Worm (Caenorhabditis elegans): Measurements from ENCODE around the gene C04A11.2.

C04A11.2 gene

DNA sequence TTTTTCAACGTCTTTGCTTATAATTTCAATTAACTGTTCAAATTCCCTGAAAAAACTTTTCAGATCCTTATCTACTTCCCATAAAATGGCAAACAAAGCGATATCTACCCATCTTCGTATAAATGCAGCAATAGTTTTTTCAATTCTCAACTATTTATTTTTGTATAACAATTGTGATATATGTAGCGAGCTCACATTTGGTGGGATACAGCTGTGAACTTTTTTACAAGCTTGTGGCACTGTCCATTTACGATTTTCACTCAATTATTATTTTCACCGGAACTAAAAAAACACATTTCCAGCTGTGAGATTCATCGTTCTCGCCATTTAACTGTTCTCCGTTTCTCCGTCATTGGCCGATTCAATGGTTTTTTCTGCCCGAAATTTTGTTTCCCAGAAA, 17.8 kb downstream of the C04A11.2 start, which contains the start of gene C40C9.4:
Gene C40C9.4, plus strand, starts transcription at position 301 of the 400 bp plus-strand sequence.
- TF ChIP-seq dao-5 (tag; optimal IDR thresholded peaks at IDR 0.05) (no peak), W03F9.2 (tag; optimal IDR thresholded peaks at IDR 0.05) (no peak), him-1 (tag; optimal IDR thresholded peaks at IDR 0.05) (no peak)

DNA sequence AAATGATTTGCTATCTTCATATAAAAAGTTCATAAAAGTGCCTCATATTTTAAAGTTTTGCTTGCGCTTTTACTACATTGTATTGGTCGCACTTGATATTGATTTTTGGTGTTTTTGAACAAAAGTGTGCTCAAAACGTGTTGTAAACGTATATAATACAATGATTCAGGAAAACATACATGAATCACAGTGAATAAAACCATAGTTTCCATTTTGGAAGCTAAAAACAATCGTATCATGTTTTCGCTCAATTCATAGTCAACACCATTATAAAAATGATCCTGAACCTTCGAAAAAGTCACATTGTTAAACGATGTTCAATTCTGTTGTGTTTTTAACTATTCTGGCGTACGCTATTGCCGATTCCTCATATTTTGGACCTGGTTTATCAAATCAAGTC, 21.3 kb downstream of the C04A11.2 start, which contains the start of gene C40C9.3:
Gene C40C9.3, plus strand, starts transcription at position 301 of the 400 bp plus-strand sequence.
- TF ChIP-seq him-1 (tag; optimal IDR thresholded peaks at IDR 0.05) (no peak), W03F9.2 (tag; optimal IDR thresholded peaks at IDR 0.05) (no peak), dao-5 (tag; optimal IDR thresholded peaks at IDR 0.05) (no peak)

DNA sequence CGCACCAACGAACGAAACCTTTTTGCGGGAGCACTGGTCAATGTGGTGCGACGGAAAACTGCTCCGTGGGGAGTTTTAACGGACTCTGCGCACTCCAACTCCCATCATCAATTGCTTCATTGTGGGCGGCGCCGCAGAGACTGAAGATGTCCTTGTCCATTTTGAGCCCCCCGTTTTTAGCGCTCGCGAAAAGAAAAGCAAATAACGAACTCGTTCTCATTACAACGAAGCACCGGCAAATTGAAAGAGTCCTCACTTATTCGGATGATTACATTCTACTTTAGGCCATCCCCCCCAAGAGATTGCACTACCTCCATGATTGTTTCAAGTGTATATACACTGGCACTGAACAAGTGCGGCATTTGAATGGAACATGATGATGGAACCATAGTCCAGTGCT, 21.8 kb downstream of the C04A11.2 start, which contains the start of gene acr-9:
Gene acr-9, minus strand, starts transcription at position 101 of the 400 bp plus-strand sequence.
- TF ChIP-seq him-1 (tag; optimal IDR thresholded peaks at IDR 0.05): no peak
- TF ChIP-seq dao-5 (tag; optimal IDR thresholded peaks at IDR 0.05): no peak
- TF ChIP-seq W03F9.2 (tag; optimal IDR thresholded peaks at IDR 0.05): no peak

DNA sequence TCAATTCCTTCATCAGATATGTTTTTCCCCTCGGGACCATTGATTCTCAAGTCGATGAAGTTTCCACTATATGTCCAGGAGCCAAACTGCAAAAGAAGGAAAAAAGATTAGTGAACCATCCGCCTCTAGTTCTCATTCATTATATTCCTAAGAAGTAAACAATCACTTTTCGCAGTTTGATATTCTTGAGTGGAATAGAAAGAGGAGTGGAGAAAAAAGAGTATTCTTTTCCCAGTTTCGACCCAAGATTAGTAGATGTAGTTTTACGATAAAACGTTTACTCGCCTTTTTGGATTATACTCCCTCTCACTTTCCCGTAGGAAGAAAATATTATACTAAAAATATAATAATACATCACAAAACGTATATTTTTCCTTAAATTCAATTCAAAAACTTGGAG, 23.7 kb downstream of the C04A11.2 start:
- TF ChIP-seq dao-5 (tag; optimal IDR thresholded peaks at IDR 0.05) (no peak), him-1 (tag; optimal IDR thresholded peaks at IDR 0.05) (no peak), W03F9.2 (tag; optimal IDR thresholded peaks at IDR 0.05) (no peak)

DNA sequence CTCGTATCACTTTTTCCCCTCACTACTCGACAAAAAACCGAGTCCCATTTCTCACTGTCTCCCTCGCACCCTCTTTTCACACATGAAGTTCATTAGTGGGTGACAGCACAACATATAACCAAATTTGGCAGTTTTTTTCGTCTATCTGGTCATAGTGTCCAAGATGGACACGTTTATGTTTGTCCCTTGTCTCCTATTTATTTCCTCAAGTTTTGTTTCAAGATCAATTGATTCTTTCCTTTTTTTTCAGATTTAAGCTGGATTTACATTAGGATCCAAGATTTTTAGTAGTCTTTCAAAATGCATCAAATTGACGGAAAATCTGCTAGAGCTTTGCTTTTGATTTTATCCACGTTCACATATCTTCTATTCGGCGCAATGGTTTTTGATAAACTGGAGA, 29.1 kb downstream of the C04A11.2 start, which contains the start of gene twk-20:
Gene twk-20, plus strand, starts transcription at position 301 of the 400 bp plus-strand sequence.
- TF ChIP-seq him-1 (tag; optimal IDR thresholded peaks at IDR 0.05): no peak
- TF ChIP-seq dao-5 (tag; optimal IDR thresholded peaks at IDR 0.05): no peak
- no peak for TF ChIP-seq W03F9.2 (tag; optimal IDR thresholded peaks at IDR 0.05)

DNA sequence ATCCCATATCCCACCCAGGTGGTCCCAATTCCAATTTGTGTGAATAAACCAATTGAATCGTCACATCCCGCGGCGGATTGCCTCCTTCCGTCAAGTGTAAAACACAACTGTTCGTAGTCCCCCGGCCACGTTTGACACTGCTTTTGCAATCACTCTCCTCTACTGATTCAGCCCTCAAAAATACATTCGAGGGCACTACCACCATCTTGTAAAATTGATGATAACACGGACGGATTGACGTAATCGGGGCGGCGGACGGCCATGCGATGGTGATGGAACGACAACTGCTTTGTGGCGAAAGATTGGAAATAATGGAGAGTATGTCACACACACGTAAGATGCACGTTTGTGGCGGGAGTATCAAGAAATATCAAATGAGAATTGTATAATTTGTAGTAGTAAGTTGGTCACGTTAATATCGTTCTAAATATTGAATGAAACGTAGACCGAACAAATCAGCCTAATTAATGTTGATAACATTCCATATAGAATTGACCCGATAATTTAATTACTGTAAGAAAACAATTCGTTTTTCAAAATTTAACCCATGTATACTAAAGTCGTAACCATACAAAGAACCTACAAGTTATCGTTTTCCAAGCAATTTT, 30.2 kb downstream of the C04A11.2 start:
- TF ChIP-seq W03F9.2 (tag; optimal IDR thresholded peaks at IDR 0.05): no peak
- TF ChIP-seq dao-5 (tag; optimal IDR thresholded peaks at IDR 0.05): no peak
- no peak for TF ChIP-seq him-1 (tag; optimal IDR thresholded peaks at IDR 0.05)

DNA sequence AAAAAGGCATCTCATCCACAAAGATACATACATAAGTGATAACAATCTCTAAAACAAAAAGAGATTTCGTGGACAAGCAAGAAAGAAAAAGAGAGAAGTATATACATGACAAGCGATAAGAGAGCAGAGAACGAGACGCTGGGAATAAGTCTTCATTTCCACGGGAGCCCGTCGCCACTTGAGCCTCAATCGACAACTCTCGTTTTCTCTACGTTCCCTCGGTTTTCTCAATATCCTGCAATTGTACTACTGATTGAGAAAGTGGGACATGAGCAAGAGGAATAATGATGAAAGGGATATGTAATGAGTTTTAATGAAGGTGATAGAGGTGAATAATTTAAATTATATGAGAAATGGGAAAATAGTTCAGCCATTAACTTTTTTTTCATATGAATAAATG, 31.1 kb downstream of the C04A11.2 start:
- TF ChIP-seq W03F9.2 (tag; optimal IDR thresholded peaks at IDR 0.05) (no peak), him-1 (tag; optimal IDR thresholded peaks at IDR 0.05) (no peak), dao-5 (tag; optimal IDR thresholded peaks at IDR 0.05) (no peak)

DNA sequence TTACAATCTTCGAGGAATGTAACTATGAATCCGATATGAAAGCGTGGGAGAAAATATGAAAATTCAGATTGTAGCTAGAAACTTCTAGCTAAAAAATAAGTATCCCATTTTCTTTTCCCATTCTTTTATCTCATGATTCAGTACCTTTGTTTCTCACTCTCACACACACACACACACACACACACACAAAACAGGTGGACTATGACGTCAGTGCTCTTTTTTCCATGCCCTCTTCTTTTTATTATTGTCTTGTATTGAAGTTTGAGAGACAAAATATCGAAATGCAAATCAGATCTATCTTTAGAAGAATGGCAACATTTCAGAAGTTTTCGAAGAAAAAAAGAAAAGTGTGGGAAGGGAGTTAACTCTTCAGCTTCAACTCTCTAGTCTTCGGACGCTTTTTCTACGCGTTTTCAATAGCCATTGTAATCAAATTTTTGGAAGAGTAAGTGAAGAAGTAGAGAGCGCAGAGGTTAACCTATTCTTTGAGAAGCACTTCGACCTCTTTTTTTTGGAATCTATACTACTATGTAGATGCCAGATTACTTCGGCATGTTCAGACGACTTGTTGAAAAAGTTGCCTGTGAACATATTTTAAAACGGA, 34.6 kb downstream of the C04A11.2 start:
- TF ChIP-seq dao-5 (tag; optimal IDR thresholded peaks at IDR 0.05) (no peak), W03F9.2 (tag; optimal IDR thresholded peaks at IDR 0.05) (no peak), him-1 (tag; optimal IDR thresholded peaks at IDR 0.05) (no peak)

DNA sequence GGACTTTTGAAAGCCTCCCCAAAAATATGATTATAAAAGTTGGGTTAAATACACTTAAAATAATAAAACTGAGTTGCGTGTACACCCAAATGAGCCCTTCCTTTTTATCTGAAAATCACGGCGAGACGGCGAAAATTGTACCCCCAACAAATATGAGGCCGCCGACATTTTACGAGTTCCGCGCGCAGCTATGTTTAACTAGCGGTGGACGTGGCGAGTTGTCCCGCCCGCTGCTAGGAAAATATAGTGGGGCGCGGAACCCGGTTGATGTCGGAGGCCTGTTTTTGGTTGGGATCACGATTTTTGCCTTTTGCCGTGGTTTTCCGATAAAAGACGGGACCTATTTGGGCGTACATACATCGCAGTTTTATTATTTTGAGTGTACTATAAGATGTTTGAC, 35.6 kb downstream of the C04A11.2 start:
- TF ChIP-seq dao-5 (tag; optimal IDR thresholded peaks at IDR 0.05): no peak

DNA sequence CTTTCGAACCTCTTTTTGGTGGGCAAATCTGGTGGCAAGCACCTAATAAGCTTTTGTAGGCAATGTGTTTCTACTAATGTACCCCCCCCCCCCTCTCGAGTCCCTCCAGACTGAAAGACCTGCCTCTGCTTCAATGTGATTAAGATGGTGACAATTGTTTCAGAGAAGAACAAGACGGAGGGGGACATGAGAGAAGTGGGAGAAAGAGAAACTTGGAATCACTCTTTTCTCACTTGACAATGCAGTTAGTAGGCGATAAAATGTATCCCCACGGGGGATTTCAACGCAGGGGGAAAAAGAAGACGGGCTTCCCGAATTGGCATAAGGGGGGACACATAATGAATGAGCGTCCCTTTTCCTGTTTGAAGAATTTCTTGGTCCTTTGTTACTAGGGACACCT, 36.4 kb downstream of the C04A11.2 start:
- TF ChIP-seq dao-5 (tag; optimal IDR thresholded peaks at IDR 0.05) (no peak), W03F9.2 (tag; optimal IDR thresholded peaks at IDR 0.05) (no peak), him-1 (tag; optimal IDR thresholded peaks at IDR 0.05) (no peak)

DNA sequence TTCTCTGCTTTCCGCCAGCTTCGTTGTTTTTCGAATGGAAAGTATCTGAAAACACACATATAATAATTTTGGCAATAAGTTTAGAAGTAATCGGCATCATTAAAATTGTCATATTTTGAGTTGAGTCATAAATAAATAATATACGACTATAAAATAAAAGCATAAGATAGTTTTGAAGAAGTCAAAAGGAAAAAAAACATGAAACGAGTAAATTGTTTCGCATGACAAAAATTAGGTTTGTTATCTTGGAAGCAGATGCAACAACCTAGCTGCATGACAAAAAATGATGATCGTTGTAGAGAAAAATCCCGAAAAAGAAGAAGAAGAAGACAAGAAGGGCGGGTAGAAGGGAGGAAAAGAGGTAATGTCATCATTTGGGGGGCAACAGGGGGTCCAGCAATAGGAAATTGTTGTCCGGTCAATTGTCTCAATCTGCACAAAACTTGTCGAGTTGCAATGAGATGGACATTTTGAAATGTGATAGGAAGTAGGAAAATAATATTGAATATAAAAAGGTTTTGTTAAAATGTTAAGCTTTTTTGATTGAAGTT, 37.4 kb downstream of the C04A11.2 start, which contains the start of gene nlg-1:
Gene nlg-1, minus strand, starts transcription at position 51 of the 551 bp plus-strand sequence.
- TF ChIP-seq him-1 (tag; optimal IDR thresholded peaks at IDR 0.05): no peak
- TF ChIP-seq dao-5 (tag; optimal IDR thresholded peaks at IDR 0.05): no peak
- no peak for TF ChIP-seq W03F9.2 (tag; optimal IDR thresholded peaks at IDR 0.05)

DNA sequence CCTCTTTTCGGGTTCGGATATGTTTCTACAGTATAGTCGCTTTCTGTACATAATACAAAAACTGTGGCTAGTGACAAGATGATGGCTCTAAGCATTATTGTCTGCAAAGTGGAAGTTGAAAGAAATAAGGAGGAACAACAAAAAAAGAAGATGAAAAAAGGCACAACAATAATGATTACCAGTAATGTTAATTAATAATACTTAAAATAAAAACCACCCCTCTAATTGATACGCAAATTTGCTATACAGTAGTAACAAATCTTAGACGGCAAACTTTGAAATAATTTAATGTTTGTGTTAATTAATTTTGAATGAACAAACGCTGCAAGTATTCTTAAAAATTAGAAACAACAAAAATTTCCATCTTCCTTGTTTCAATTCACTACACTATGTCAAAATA, 47.0 kb downstream of the C04A11.2 start, which contains the start of gene Y12A6A.1:
Gene Y12A6A.1, minus strand, starts transcription at position 101 of the 400 bp plus-strand sequence.
- TF ChIP-seq him-1 (tag; optimal IDR thresholded peaks at IDR 0.05) (no peak), dao-5 (tag; optimal IDR thresholded peaks at IDR 0.05) (no peak), W03F9.2 (tag; optimal IDR thresholded peaks at IDR 0.05) (no peak)

DNA sequence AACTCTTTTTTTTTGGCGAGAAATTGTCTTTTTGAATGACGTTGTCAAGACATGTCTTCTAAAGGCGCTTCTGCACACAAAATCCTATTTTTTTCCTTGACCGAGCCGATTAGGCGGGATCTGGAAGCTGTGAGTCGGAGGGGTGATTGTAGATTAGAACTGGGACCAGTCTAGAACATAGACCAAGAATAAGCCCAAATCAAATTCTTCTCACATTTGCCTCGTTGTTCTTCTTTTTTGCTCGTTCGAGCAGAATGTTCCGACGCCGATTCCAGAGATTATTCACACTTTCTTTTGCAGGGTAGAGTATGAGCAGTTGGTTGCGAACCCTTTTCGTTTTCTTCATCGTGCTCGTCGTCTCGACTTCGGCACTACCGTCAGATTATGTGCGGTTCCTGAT, 50.1 kb downstream of the C04A11.2 start, which contains the start of gene nlp-53:
Gene nlp-53, plus strand, starts transcription at position 301 of the 400 bp plus-strand sequence.
- TF ChIP-seq him-1 (tag; optimal IDR thresholded peaks at IDR 0.05) (no peak), W03F9.2 (tag; optimal IDR thresholded peaks at IDR 0.05) (no peak), dao-5 (tag; optimal IDR thresholded peaks at IDR 0.05) (no peak)
